Worm (Caenorhabditis elegans) whole organism, L1 larva: ENCODE results near the gene fbxa-95.

ENCODE experiments used
- ama-1 ChIP-seq: fragments of 150-350 bp; optimal IDR thresholded peaks from 2 replicates; lab custom pipeline; 2014
- blmp-1 ChIP-seq: fragments of 150-350 bp; optimal IDR thresholded peaks from 2 replicates; lab custom pipeline; 2014; ENCODE audit warnings: missing biosample characterization, missing genetic modification characterization
- ceh-82 ChIP-seq, 3 experiments: fragments of 150-350 bp in 1 of 3; sonication (generic microtip) in 2 of 3; optimal IDR thresholded peaks; 2 replicates each; lab custom pipeline; 2014 to 2017; ENCODE audit warnings: missing biosample characterization in 3 of 3, missing genetic modification characterization in 3 of 3
- fkh-4 ChIP-seq: sonication (generic microtip); optimal IDR thresholded peaks from 2 replicates; lab custom pipeline; 2016; ENCODE audit warnings: missing compliant biosample characterization, missing genetic modification characterization, borderline replicate concordance
- fos-1 ChIP-seq: fragments of 150-350 bp; optimal IDR thresholded peaks from 2 replicates; lab custom pipeline; 2014; ENCODE audit warnings: missing biosample characterization, missing genetic modification characterization
- lin-13 ChIP-seq: fragments of 150-350 bp; optimal IDR thresholded peaks from 2 replicates; lab custom pipeline; 2014; ENCODE audit warnings: missing biosample characterization, missing genetic modification reagents, missing genetic modification characterization
- lin-15B ChIP-seq: fragments of 150-350 bp; sonication (generic microtip); optimal IDR thresholded peaks from 3 replicates; lab custom pipeline; 2014; ENCODE audit warnings: missing biosample characterization, missing genetic modification characterization
- nhr-28 ChIP-seq: fragments of 150-350 bp; optimal IDR thresholded peaks from 2 replicates; lab custom pipeline; 2014; ENCODE audit warnings: missing biosample characterization, missing genetic modification characterization
- nhr-76 ChIP-seq: sonication (generic microtip); optimal IDR thresholded peaks from 2 replicates; lab custom pipeline; 2017; ENCODE audit warnings: missing biosample characterization, missing genetic modification characterization
- pqm-1 ChIP-seq: sonication (generic microtip); optimal IDR thresholded peaks from 3 replicates; lab custom pipeline; 2017; ENCODE audit warnings: missing biosample characterization, missing genetic modification characterization
- snpc-4 ChIP-seq: fragments of 150-350 bp; optimal IDR thresholded peaks from 2 replicates; lab custom pipeline; 2014; ENCODE audit warnings: missing biosample characterization, missing genetic modification characterization
- tlp-1 ChIP-seq: fragments of 150-350 bp; optimal IDR thresholded peaks from 2 replicates; lab custom pipeline; 2014; ENCODE audit warnings: missing biosample characterization, missing genetic modification characterization

DNA sequence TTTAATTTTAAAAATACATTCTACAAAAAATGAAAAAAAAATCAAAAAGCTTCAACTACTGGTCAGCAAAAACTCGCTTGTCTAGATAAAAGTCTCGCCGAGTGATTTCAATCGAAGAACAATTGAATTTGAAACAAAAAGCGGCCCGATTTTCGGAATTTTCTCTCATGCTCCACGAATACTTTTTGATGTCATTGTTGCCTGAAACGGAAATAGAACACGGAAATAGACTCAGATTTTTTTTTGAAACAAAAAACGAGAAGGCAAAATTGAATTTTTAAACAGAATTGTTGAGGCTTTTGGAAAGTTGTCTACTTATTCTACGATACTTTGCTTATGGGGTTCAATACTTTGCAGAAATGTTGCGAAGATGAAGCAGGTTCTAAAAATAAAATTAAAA is 7.8 kb upstream of the fbxa-95 start:
- no peak for TF ChIP-seq snpc-4 (tag; lab: Kevin White, UChicago)
- TF ChIP-seq ama-1 (lab: Kevin White, UChicago) = no peak
- TF ChIP-seq tlp-1 (tag; lab: Kevin White, UChicago) = no peak
- TF ChIP-seq pqm-1 (tag; lab: Kevin White, UChicago) = no peak
- no peak for TF ChIP-seq ceh-82 (tag; optimal IDR thresholded peaks at IDR 0.05; lab: Kevin White, UChicago)
- no peak for TF ChIP-seq nhr-76 (tag; lab: Kevin White, UChicago)
- TF ChIP-seq blmp-1 (tag; lab: Kevin White, UChicago) = no peak
- TF ChIP-seq lin-15B = no peak
- no peak for TF ChIP-seq fos-1 (tag; lab: Kevin White, UChicago)
- no peak for TF ChIP-seq fkh-4
- no peak for TF ChIP-seq lin-13 (GFP tag; lab: Kevin White, UChicago)
- no peak for TF ChIP-seq nhr-28 (tag; lab: Kevin White, UChicago)
